Worm (Caenorhabditis elegans) whole organism, L1 larva: ENCODE results near the gene R05A10.1.

Source experiments
- ama-1 ChIP-seq: fragments of 150-350 bp; optimal IDR thresholded peaks from 2 replicates; lab custom pipeline; 2014
- efl-3 ChIP-seq: fragments of 200-800 bp; sonication (Bioruptor generic); optimal IDR thresholded peaks from 2 replicates; lab custom pipeline; 2018; ENCODE audit warnings: mild to moderate bottlenecking, missing genetic modification characterization, missing compliant biosample characterization
- egl-27 ChIP-seq, 2 experiments: fragments of 150-350 bp in 1 of 2; sonication (generic microtip); optimal IDR thresholded peaks; 3 replicates each; lab custom pipeline; 2017 to 2018; ENCODE audit warnings: missing biosample characterization in 2 of 2, missing genetic modification characterization in 2 of 2, missing genetic modification reagents in 2 of 2
- ets-5 ChIP-seq: fragments of 200-800 bp; sonication (Bioruptor generic); IDR thresholded peaks from 2 replicates; pipeline ENCODE4 v1.3.6; 2022; ENCODE audit warnings: missing genetic modification characterization, missing compliant biosample characterization
- jun-1 ChIP-seq: fragments of 150-350 bp; optimal IDR thresholded peaks from 2 replicates; lab custom pipeline; 2014; ENCODE audit warnings: missing biosample characterization, missing genetic modification reagents, missing genetic modification characterization
- lin-13 ChIP-seq: fragments of 150-350 bp; optimal IDR thresholded peaks from 2 replicates; lab custom pipeline; 2014; ENCODE audit warnings: missing biosample characterization, missing genetic modification reagents, missing genetic modification characterization
- lin-15B ChIP-seq: fragments of 150-350 bp; sonication (generic microtip); optimal IDR thresholded peaks from 3 replicates; lab custom pipeline; 2014; ENCODE audit warnings: missing biosample characterization, missing genetic modification characterization
- lsy-2 ChIP-seq, 2 experiments: fragments of 150-350 bp; optimal IDR thresholded peaks; 2 replicates each; lab custom pipeline; 2014; ENCODE audit warnings: missing biosample characterization in 2 of 2, missing genetic modification characterization in 2 of 2
- mep-1 ChIP-seq: fragments of 150-350 bp; optimal IDR thresholded peaks from 2 replicates; lab custom pipeline; 2014; ENCODE audit warnings: missing biosample characterization, missing genetic modification characterization
- nhr-237 ChIP-seq: fragments of 150-350 bp; optimal IDR thresholded peaks from 2 replicates; lab custom pipeline; 2014; ENCODE audit warnings: missing biosample characterization, missing genetic modification characterization
- pqm-1 ChIP-seq: sonication (generic microtip); optimal IDR thresholded peaks from 3 replicates; lab custom pipeline; 2017; ENCODE audit warnings: missing biosample characterization, missing genetic modification characterization
- sox-4 ChIP-seq: sonication (generic microtip); optimal IDR thresholded peaks from 2 replicates; lab custom pipeline; 2016; ENCODE audit warnings: missing genetic modification characterization, missing compliant biosample characterization
- unc-30 ChIP-seq: sonication (generic microtip); optimal IDR thresholded peaks from 2 replicates; lab custom pipeline; 2017; ENCODE audit warnings: missing biosample characterization, missing genetic modification characterization
- zip-4 ChIP-seq: fragments of 200-800 bp; sonication (Bioruptor generic); optimal IDR thresholded peaks from 2 replicates; lab custom pipeline; 2018; ENCODE audit warnings: mild to moderate bottlenecking, missing genetic modification characterization, moderate library complexity, missing compliant biosample characterization

ce11 chrIV:14182077-14182476 is at the start of gene R05A10.1:
- TF ChIP-seq lin-13 (GFP tag; lab: Kevin White, UChicago), result no peak
- no peak for TF ChIP-seq egl-27 (tag; optimal IDR thresholded peaks at IDR 0.05; lab: Kevin White, UChicago)
- TF ChIP-seq sox-4 (tag; lab: Kevin White, UChicago), result no peak
- no peak for TF ChIP-seq pqm-1 (tag; lab: Kevin White, UChicago)
- TF ChIP-seq nhr-237, result no peak
- no peak for TF ChIP-seq mep-1
- no peak for TF ChIP-seq jun-1
- no peak for TF ChIP-seq ama-1 (lab: Kevin White, UChicago)
- no peak for TF ChIP-seq unc-30 (tag; lab: Kevin White, UChicago)
- TF ChIP-seq zip-4 (GFP tag; lab: Kevin White, UChicago), result no peak
- no peak for TF ChIP-seq lsy-2 (tag; optimal IDR thresholded peaks at IDR 0.05; lab: Kevin White, UChicago)
- no peak for TF ChIP-seq lin-15B (tag; lab: Kevin White, UChicago)
- TF ChIP-seq efl-3 (GFP tag; lab: Kevin White, UChicago), result no peak
- no peak for TF ChIP-seq ets-5 (GFP tag; lab: Robert Waterston, UW)
